Worm (Caenorhabditis elegans): ENCODE data around the gene F56C9.8.

F56C9.8 gene

DNA sequence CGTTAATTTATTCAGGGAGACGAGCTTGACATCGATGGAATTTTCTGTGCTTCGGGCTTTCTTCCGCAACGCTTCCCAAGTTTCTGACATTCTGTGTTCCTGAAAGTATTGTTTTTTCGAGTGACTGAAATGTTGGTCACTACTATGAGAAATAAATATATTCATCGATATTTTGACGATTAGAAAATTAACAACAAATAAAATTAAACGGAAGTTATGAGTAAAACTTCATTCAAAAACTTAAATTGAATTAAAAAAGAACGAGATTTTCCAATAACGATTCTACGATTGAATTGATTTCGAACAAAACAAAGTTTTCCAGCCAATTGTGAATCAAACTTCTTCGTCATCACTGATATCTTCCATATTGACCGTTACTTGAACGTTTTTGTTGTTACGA lies 29.8 kb upstream of the F56C9.8 start, which contains the start of gene gos-28:
TSS of gene gos-28 (minus strand) at position 101 of the 400 bp plus-strand sequence.
- no peak for TF ChIP-seq sem-4 (tag; optimal IDR thresholded peaks at IDR 0.05)
- no peak for TF ChIP-seq ztf-1 (GFP tag; conservative IDR thresholded peaks at IDR 0.05)
- no peak for TF ChIP-seq nhr-25 (tag; optimal IDR thresholded peaks at IDR 0.05)
- no peak for TF ChIP-seq nhr-237 (tag; optimal IDR thresholded peaks at IDR 0.05)
- no peak for TF ChIP-seq mbf-1 (tag; optimal IDR thresholded peaks at IDR 0.05)
- no peak for TF ChIP-seq nhr-11 (tag; optimal IDR thresholded peaks at IDR 0.05)
- TF ChIP-seq F13H6.1 (tag; optimal IDR thresholded peaks at IDR 0.05): no peak

- TF ChIP-seq nhr-12 (tag; optimal IDR thresholded peaks at IDR 0.05) (no peak), lin-13 (GFP tag; optimal IDR thresholded peaks at IDR 0.05) (no peak), lin-39 (tag; optimal IDR thresholded peaks at IDR 0.05) (no peak), egl-27 (tag; optimal IDR thresholded peaks at IDR 0.05) (no peak), ceh-16 (tag; optimal IDR thresholded peaks at IDR 0.05) (no peak), mdl-1 (tag; optimal IDR thresholded peaks at IDR 0.05) (no peak), nhr-10 (tag; optimal IDR thresholded peaks at IDR 0.05) (no peak), unc-39 (tag; optimal IDR thresholded peaks at IDR 0.05) (no peak), fos-1 (tag; optimal IDR thresholded peaks at IDR 0.05) (no peak)
Observed at ce11 chrIII:7347049-7347448, 27.7 kb upstream of the F56C9.8 start, which contains the start of gene F08F8.7. Gene F08F8.7, minus strand, starts transcription at chrIII:7347149.

DNA sequence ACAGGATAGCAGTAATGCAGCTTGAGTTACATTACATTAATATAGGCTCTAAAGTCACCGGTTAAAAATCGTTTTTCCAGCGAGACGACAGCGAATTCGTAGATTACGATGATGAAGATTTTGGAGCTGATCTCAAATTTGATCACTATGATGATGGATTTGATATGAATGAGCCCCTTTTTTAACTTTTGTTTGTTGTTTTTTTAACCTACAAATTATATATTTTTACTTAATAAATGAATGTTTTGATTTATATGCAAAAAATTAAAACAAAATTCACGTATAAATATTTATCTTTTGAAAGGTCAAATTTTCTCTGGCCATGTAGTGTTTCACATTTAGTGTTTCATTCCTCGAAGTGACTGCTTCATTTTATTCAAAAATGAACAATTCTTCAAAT lies 24.1 kb upstream of the F56C9.8 start, which contains the start of gene F08F8.6:
TSS of gene F08F8.6 (plus strand) at position 301 of the 400 bp plus-strand sequence.
- TF ChIP-seq ztf-4 (tag; optimal IDR thresholded peaks at IDR 0.05) (no peak), unc-62 (GFP tag; optimal IDR thresholded peaks at IDR 0.05) (no peak), R02D3.7 (tag; optimal IDR thresholded peaks at IDR 0.05) (no peak), lin-13 (GFP tag; optimal IDR thresholded peaks at IDR 0.05) (no peak), snpc-4 (tag; optimal IDR thresholded peaks at IDR 0.05) (no peak), unc-55 (GFP tag; optimal IDR thresholded peaks at IDR 0.05) (no peak), elt-1 (tag; optimal IDR thresholded peaks at IDR 0.05) (no peak), nhr-25 (tag; optimal IDR thresholded peaks at IDR 0.05) (no peak), nhr-21 (tag; optimal IDR thresholded peaks at IDR 0.05) (no peak), Y55F3AM.14 (GFP tag; optimal IDR thresholded peaks at IDR 0.05) (no peak)

- TF ChIP-seq skn-1 (tag; optimal IDR thresholded peaks at IDR 0.05) (no peak), nhr-10 (tag; optimal IDR thresholded peaks at IDR 0.05) (no peak), lin-39 (tag; optimal IDR thresholded peaks at IDR 0.05) (no peak), egl-27 (tag; optimal IDR thresholded peaks at IDR 0.05) (no peak), C34F6.9 (tag; optimal IDR thresholded peaks at IDR 0.05) (no peak), elt-3 (tag; optimal IDR thresholded peaks at IDR 0.05) (no peak), mbf-1 (tag; optimal IDR thresholded peaks at IDR 0.05) (no peak), dmd-4 (tag; optimal IDR thresholded peaks at IDR 0.05) (no peak), sma-9 (GFP tag; optimal IDR thresholded peaks at IDR 0.05) (no peak), sma-9 (tag; optimal IDR thresholded peaks at IDR 0.05) (no peak), nhr-77 (tag; optimal IDR thresholded peaks at IDR 0.05) (no peak), snpc-4 (tag; optimal IDR thresholded peaks at IDR 0.05) (no peak), crh-2 (tag; optimal IDR thresholded peaks at IDR 0.05) (no peak), elt-1 (tag; optimal IDR thresholded peaks at IDR 0.05) (no peak), mab-5 (tag; optimal IDR thresholded peaks at IDR 0.05) (no peak), unc-39 (tag; optimal IDR thresholded peaks at IDR 0.05) (no peak), peb-1 (tag; optimal IDR thresholded peaks at IDR 0.05) (no peak), ceh-16 (tag; optimal IDR thresholded peaks at IDR 0.05) (no peak), ztf-1 (GFP tag; conservative IDR thresholded peaks at IDR 0.05) (no peak), aly-2 (tag; optimal IDR thresholded peaks at IDR 0.05) (no peak), ceh-82 (tag; optimal IDR thresholded peaks at IDR 0.05) (no peak)
Observed at ce11 chrIII:7339138-7339537, 19.8 kb upstream of the F56C9.8 start.

DNA sequence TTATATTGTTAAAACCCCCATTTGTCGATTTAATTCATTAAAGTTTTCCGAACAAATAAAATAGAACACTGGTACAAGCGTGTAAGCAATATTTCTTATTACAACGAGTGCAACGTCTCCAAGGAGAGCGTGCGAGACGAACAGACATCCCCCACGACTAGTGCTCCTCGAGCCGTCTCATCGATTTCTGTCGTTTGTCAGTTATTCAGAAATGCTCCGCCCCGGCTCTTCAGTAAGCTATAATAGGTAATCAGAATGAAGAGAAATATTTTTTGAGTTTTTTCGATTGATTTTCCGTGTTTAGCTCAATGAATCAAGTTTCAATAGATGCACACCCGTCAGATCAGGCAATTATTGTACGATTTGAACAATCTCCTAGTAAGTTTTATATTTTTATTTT lies 19.4 kb upstream of the F56C9.8 start, which contains the start of gene kap-1:
TSS of gene kap-1 (plus strand) at position 143 of the 400 bp plus-strand sequence.
- TF ChIP-seq nhr-23 (tag; optimal IDR thresholded peaks at IDR 0.05) (no peak), lsy-2 (tag; optimal IDR thresholded peaks at IDR 0.05) (peak in 1 of 2 experiments; percentile 48), ama-1 (optimal IDR thresholded peaks at IDR 0.05) (peak; percentile 1), egl-27 (tag; optimal IDR thresholded peaks at IDR 0.05) (peak; percentile 6), C34F6.9 (tag; optimal IDR thresholded peaks at IDR 0.05) (peak; percentile 15), ZK546.5 (tag; optimal IDR thresholded peaks at IDR 0.05) (no peak), R02D3.7 (tag; optimal IDR thresholded peaks at IDR 0.05) (no peak), lin-13 (GFP tag; optimal IDR thresholded peaks at IDR 0.05) (no peak)
